Fruit fly (Drosophila melanogaster) whole organism, embryonic: ENCODE data around the gene RfC3.
A peak's percentile ranks its signal among the peaks of the same experiment; 100 is the strongest.

Source experiments
- Atf3 ChIP-seq: fragments of 200-800 bp; sonication (Bioruptor generic); optimal IDR thresholded peaks from 3 replicates; lab custom pipeline; 2016; ENCODE audit warnings: missing biosample characterization, missing genetic modification characterization
- B-H1 ChIP-seq: fragments of 200-800 bp; sonication (Bioruptor generic); IDR thresholded peaks from 3 replicates; pipeline ENCODE4 v1.3.6; 2022; ENCODE audit warnings: missing biosample characterization, missing genetic modification characterization
- CG10431 ChIP-seq: fragments of 200-800 bp; sonication (Bioruptor generic); optimal IDR thresholded peaks from 3 replicates; lab custom pipeline; 2018; ENCODE audit warnings: missing biosample characterization, mild to moderate bottlenecking, missing genetic modification characterization
- CG10565 ChIP-seq: fragments of 200-800 bp; sonication (Bioruptor generic); optimal IDR thresholded peaks from 3 replicates; lab custom pipeline; 2016; ENCODE audit warnings: missing biosample characterization, mild to moderate bottlenecking, missing genetic modification characterization
- CG10979 ChIP-seq: fragments of 200-800 bp; sonication (Bioruptor generic); optimal IDR thresholded peaks from 2 replicates; lab custom pipeline; 2018; ENCODE audit warnings: missing biosample characterization, mild to moderate bottlenecking, missing genetic modification characterization, moderate library complexity
- CG11085 ChIP-seq: fragments of 200-800 bp; sonication (Bioruptor generic); IDR thresholded peaks from 2 replicates; pipeline ENCODE4 v1.3.6; 2022; ENCODE audit warnings: missing biosample characterization, missing genetic modification characterization
- CG12155 ChIP-seq: fragments of 200-800 bp; sonication (Bioruptor generic); optimal IDR thresholded peaks from 3 replicates; lab custom pipeline; 2016; ENCODE audit warnings: missing biosample characterization, missing genetic modification characterization
- CG13296 ChIP-seq: fragments of 200-800 bp; sonication (Bioruptor generic); optimal IDR thresholded peaks from 3 replicates; lab custom pipeline; 2018; ENCODE audit warnings: missing biosample characterization, mild to moderate bottlenecking, missing genetic modification characterization
- CG15011 ChIP-seq: fragments of 200-800 bp; sonication (Bioruptor generic); optimal IDR thresholded peaks from 3 replicates; lab custom pipeline; 2018; ENCODE audit warnings: missing biosample characterization, mild to moderate bottlenecking, missing genetic modification characterization
- CG1603 ChIP-seq: fragments of 200-800 bp; sonication (Bioruptor generic); optimal IDR thresholded peaks from 2 replicates; lab custom pipeline; 2019; ENCODE audit warnings: missing biosample characterization, mild to moderate bottlenecking, missing genetic modification characterization, moderate library complexity
- CG17361 ChIP-seq: fragments of 200-800 bp; sonication (Bioruptor generic); IDR thresholded peaks from 3 replicates; pipeline ENCODE4 v1.3.6; 2022; ENCODE audit warnings: missing biosample characterization, missing genetic modification characterization
- CG18262 ChIP-seq: fragments of 200-800 bp; optimal IDR thresholded peaks from 3 replicates; lab custom pipeline; 2019; ENCODE audit warnings: missing biosample characterization, mild to moderate bottlenecking, missing genetic modification characterization, moderate library complexity
- CG2129 ChIP-seq: fragments of 200-800 bp; sonication (Bioruptor generic); IDR thresholded peaks from 2 replicates; pipeline ENCODE4 v1.3.6; 2022; ENCODE audit warnings: missing biosample characterization, missing genetic modification characterization; ENCODE audit not compliant: partially characterized antibody
- CG31365 ChIP-seq: fragments of 200-800 bp; sonication (Bioruptor generic); optimal IDR thresholded peaks from 2 replicates; lab custom pipeline; 2018; ENCODE audit warnings: missing biosample characterization, mild to moderate bottlenecking, missing genetic modification characterization
- CG31388 ChIP-seq: fragments of 200-800 bp; sonication (Bioruptor generic); optimal IDR thresholded peaks from 2 replicates; lab custom pipeline; 2016; ENCODE audit warnings: missing biosample characterization, missing genetic modification characterization
- CG3163 ChIP-seq: fragments of 200-800 bp; sonication (Bioruptor generic); optimal IDR thresholded peaks from 3 replicates; lab custom pipeline; 2016; ENCODE audit warnings: missing biosample characterization, missing genetic modification characterization
- CG32772 ChIP-seq: fragments of 200-800 bp; sonication (Bioruptor generic); IDR thresholded peaks from 2 replicates; pipeline ENCODE4 v1.3.6; 2022; ENCODE audit warnings: missing biosample characterization, missing genetic modification characterization
- CG33557 ChIP-seq: fragments of 200-800 bp; sonication (Bioruptor generic); optimal IDR thresholded peaks from 2 replicates; lab custom pipeline; 2019; ENCODE audit warnings: missing biosample characterization, mild to moderate bottlenecking, missing genetic modification characterization, moderate library complexity
- CG34422 ChIP-seq: fragments of 200-800 bp; sonication (Bioruptor generic); IDR thresholded peaks from 3 replicates; pipeline ENCODE4 v1.3.6; 2022; ENCODE audit warnings: missing biosample characterization, missing genetic modification characterization
- CG6175 ChIP-seq: fragments of 200-800 bp; sonication (Bioruptor generic); IDR thresholded peaks from 3 replicates; pipeline ENCODE4 v1.3.6; 2022; ENCODE audit warnings: missing biosample characterization, missing genetic modification characterization
- CG6254 ChIP-seq: fragments of 200-800 bp; sonication (Bioruptor generic); optimal IDR thresholded peaks from 3 replicates; lab custom pipeline; 2017; ENCODE audit warnings: mild to moderate bottlenecking, missing biosample characterization, missing genetic modification reagents, missing genetic modification characterization
- CG8359 ChIP-seq: fragments of 200-800 bp; sonication (Bioruptor generic); optimal IDR thresholded peaks from 2 replicates; lab custom pipeline; 2017; ENCODE audit warnings: missing biosample characterization, mild to moderate bottlenecking, missing genetic modification characterization, borderline replicate concordance
- CG9797 ChIP-seq: fragments of 200-800 bp; sonication (Bioruptor generic); optimal IDR thresholded peaks from 3 replicates; lab custom pipeline; 2018; ENCODE audit warnings: missing biosample characterization, mild to moderate bottlenecking, missing genetic modification characterization
- CG9817 ChIP-seq: fragments of 200-800 bp; sonication (Bioruptor generic); optimal IDR thresholded peaks from 2 replicates; lab custom pipeline; 2018; ENCODE audit warnings: missing biosample characterization, mild to moderate bottlenecking, missing genetic modification characterization, moderate library complexity
- CHES-1-like ChIP-seq: fragments of 200-800 bp; sonication (Bioruptor generic); optimal IDR thresholded peaks from 2 replicates; lab custom pipeline; 2016; ENCODE audit warnings: missing biosample characterization, missing genetic modification characterization
- Doc3 ChIP-seq: fragments of 200-800 bp; sonication (Bioruptor generic); IDR thresholded peaks from 3 replicates; pipeline ENCODE4 v1.3.6; 2022; ENCODE audit warnings: missing biosample characterization, missing genetic modification characterization; ENCODE audit not compliant: partially characterized antibody
- Dref ChIP-seq: fragments of 200-800 bp; sonication (Bioruptor generic); IDR thresholded peaks from 2 replicates; pipeline ENCODE4 v1.3.6; 2022; ENCODE audit warnings: missing biosample characterization, missing genetic modification characterization
- Gug ChIP-seq: fragments of 200-800 bp; sonication (Bioruptor generic); IDR thresholded peaks from 4 replicates; pipeline ENCODE4 v1.3.6; 2022; ENCODE audit warnings: missing biosample characterization, missing genetic modification characterization
- Sin3A ChIP-seq: fragments of >200 bp; optimal IDR thresholded peaks from 2 replicates; lab custom pipeline; 2018
- Stat92E ChIP-seq, 3 experiments: fragments of >200 bp in 2 of 3; fragments of 200-800 bp in 1 of 3; sonication (Bioruptor generic) in 1 of 3; optimal IDR thresholded peaks; 2 replicates each; lab custom pipeline; 2017 to 2019; ENCODE audit warnings: missing biosample characterization in 3 of 3, missing genetic modification characterization in 3 of 3, mild to moderate bottlenecking in 1 of 3, moderate library complexity in 1 of 3
- amos ChIP-seq: fragments of 200-800 bp; sonication (Bioruptor generic); IDR thresholded peaks from 2 replicates; pipeline ENCODE4 v1.3.6; 2022; ENCODE audit warnings: missing biosample characterization, missing genetic modification characterization; ENCODE audit not compliant: partially characterized antibody
- chn ChIP-seq: fragments of 200-800 bp; sonication (Bioruptor generic); optimal IDR thresholded peaks from 2 replicates; lab custom pipeline; 2016; ENCODE audit warnings: missing biosample characterization, missing genetic modification characterization
- dm ChIP-seq: fragments of 200-800 bp; sonication (Bioruptor generic); optimal IDR thresholded peaks from 3 replicates; lab custom pipeline; 2016; ENCODE audit warnings: missing biosample characterization, missing genetic modification characterization
- grau ChIP-seq: fragments of 200-800 bp; optimal IDR thresholded peaks from 3 replicates; lab custom pipeline; 2019; ENCODE audit warnings: missing biosample characterization, mild to moderate bottlenecking, missing genetic modification characterization, moderate library complexity
- gsb ChIP-seq: fragments of 200-800 bp; sonication (Bioruptor generic); IDR thresholded peaks from 2 replicates; pipeline ENCODE4 v1.3.6; 2022; ENCODE audit warnings: missing biosample characterization, missing genetic modification characterization
- hbn ChIP-seq: fragments of 200-800 bp; sonication (Bioruptor generic); IDR thresholded peaks from 2 replicates; pipeline ENCODE4 v1.3.6; 2022; ENCODE audit warnings: missing biosample characterization, missing genetic modification characterization; ENCODE audit not compliant: partially characterized antibody
- kah ChIP-seq: fragments of 200-800 bp; sonication (Bioruptor generic); optimal IDR thresholded peaks from 2 replicates; lab custom pipeline; 2018; ENCODE audit warnings: missing biosample characterization, mild to moderate bottlenecking, missing genetic modification characterization
- mirr ChIP-seq: fragments of 200-800 bp; sonication (Bioruptor generic); optimal IDR thresholded peaks from 3 replicates; lab custom pipeline; 2018; ENCODE audit warnings: missing biosample characterization, mild to moderate bottlenecking, missing genetic modification characterization
- mld ChIP-seq: fragments of 200-800 bp; sonication (Bioruptor generic); IDR thresholded peaks from 3 replicates; pipeline ENCODE4 v1.3.6; 2022; ENCODE audit warnings: missing biosample characterization, missing genetic modification characterization; ENCODE audit not compliant: partially characterized antibody
- nerfin-2 ChIP-seq: fragments of 200-800 bp; sonication (Bioruptor generic); IDR thresholded peaks from 2 replicates; pipeline ENCODE4 v1.3.6; 2022; ENCODE audit warnings: missing biosample characterization, missing genetic modification characterization; ENCODE audit not compliant: partially characterized antibody
- onecut ChIP-seq: fragments of 200-800 bp; sonication (Bioruptor generic); IDR thresholded peaks from 2 replicates; pipeline ENCODE4 v1.3.6; 2022; ENCODE audit warnings: missing biosample characterization, missing genetic modification characterization
- p53 ChIP-seq: fragments of 200-800 bp; sonication (Bioruptor generic); optimal IDR thresholded peaks from 2 replicates; lab custom pipeline; 2016; ENCODE audit warnings: missing biosample characterization, missing genetic modification characterization
- pfk ChIP-seq: fragments of 200-800 bp; sonication (Bioruptor generic); optimal IDR thresholded peaks from 2 replicates; lab custom pipeline; 2018; ENCODE audit warnings: missing biosample characterization, mild to moderate bottlenecking, missing genetic modification characterization, moderate library complexity
- phol ChIP-seq: fragments of 200-800 bp; sonication (Bioruptor generic); optimal IDR thresholded peaks from 3 replicates; lab custom pipeline; 2018; ENCODE audit warnings: missing biosample characterization, mild to moderate bottlenecking, missing genetic modification characterization, moderate library complexity
- pzg ChIP-seq: fragments of 200-800 bp; sonication (Bioruptor generic); optimal IDR thresholded peaks from 3 replicates; lab custom pipeline; 2018; ENCODE audit warnings: missing biosample characterization, mild to moderate bottlenecking, missing genetic modification characterization, moderate library complexity
- stwl ChIP-seq: fragments of 200-800 bp; sonication (Bioruptor generic); optimal IDR thresholded peaks from 3 replicates; lab custom pipeline; 2018; ENCODE audit warnings: missing biosample characterization, mild to moderate bottlenecking, missing genetic modification characterization, moderate library complexity
- tll ChIP-seq, 2 experiments: fragments of 200-800 bp in 1 of 2; fragments of >200 bp in 1 of 2; sonication (Bioruptor generic) in 1 of 2; optimal IDR thresholded peaks; 2 replicates each; lab custom pipeline; 2017 to 2019; ENCODE audit warnings: missing biosample characterization in 2 of 2, missing genetic modification characterization in 2 of 2, mild to moderate bottlenecking in 1 of 2, moderate library complexity in 1 of 2
- unc-4 ChIP-seq: fragments of 200-800 bp; sonication (Bioruptor generic); IDR thresholded peaks from 2 replicates; pipeline ENCODE4 v1.3.6; 2022; ENCODE audit warnings: missing biosample characterization, missing genetic modification characterization; ENCODE audit not compliant: partially characterized antibody
- zen ChIP-seq: fragments of 200-800 bp; sonication (Bioruptor generic); optimal IDR thresholded peaks from 3 replicates; lab custom pipeline; 2018; ENCODE audit warnings: missing biosample characterization, mild to moderate bottlenecking, missing genetic modification characterization, moderate library complexity

RfC3 gene

dm6 chr2L:10426534-10427048 lies 7.6 kb downstream of the RfC3 start, which contains the start of the genes SmB and KdelR (continued):
- peak; percentile 83 for TF ChIP-seq phol (tag; lab: Kevin White, UChicago)
- peak; percentile 95 for TF ChIP-seq nerfin-2 (GFP tag; lab: Robert Waterston, UW)
- TF ChIP-seq hbn (GFP tag; lab: Robert Waterston, UW), result peak; percentile 71
- no peak for TF ChIP-seq kah (GFP tag; lab: Kevin White, UChicago)
- TF ChIP-seq CG32772 (GFP tag; lab: Robert Waterston, UW), result no peak; the same call in 1 of the 2 replicates
- TF ChIP-seq chn (GFP tag; lab: Kevin White, UChicago), result no peak
- TF ChIP-seq unc-4 (GFP tag; lab: Robert Waterston, UW), result peak; percentile 83
- TF ChIP-seq CG1603, result peak; percentile 16
- TF ChIP-seq CG33557 (GFP tag; lab: Kevin White, UChicago), result peak; percentile 26
- peak; percentile 57; the same call in 1 of the 3 replicates for TF ChIP-seq Doc3
- TF ChIP-seq Stat92E (GFP tag; optimal IDR thresholded peaks at IDR 0.05; lab: Kevin White, UChicago), result peak in 1 of 3 experiments; percentile 7
- no peak for TF ChIP-seq gsb (GFP tag; lab: Robert Waterston, UW)
- TF ChIP-seq CG10979 (tag; lab: Kevin White, UChicago), result no peak
- peak; percentile 60; the same call in 2 of the 3 replicates for TF ChIP-seq CG17361
- peak; percentile 67; the same call in 1 of the 2 replicates for TF ChIP-seq amos (GFP tag; lab: Robert Waterston, UW)
- peak; percentile 56 for TF ChIP-seq CG9797 (GFP tag; lab: Kevin White, UChicago)
- peak; percentile 51 for TF ChIP-seq pzg (GFP tag; lab: Kevin White, UChicago)
- TF ChIP-seq CG10431 (GFP tag; lab: Kevin White, UChicago), result peak; percentile 20
- no peak for TF ChIP-seq CG8359 (GFP tag; lab: Kevin White, UChicago)
- TF ChIP-seq Dref (GFP tag; lab: Robert Waterston, UW), result peak; percentile 80
- TF ChIP-seq CG31388 (GFP tag; lab: Kevin White, UChicago), result no peak
- peak; percentile 32 for TF ChIP-seq grau (tag; lab: Kevin White, UChicago)
- no peak for TF ChIP-seq CG11085
- peak; percentile 91 for TF ChIP-seq stwl
- TF ChIP-seq CG3163, result no peak
- no peak for TF ChIP-seq CG15011 (GFP tag; lab: Kevin White, UChicago)
- peak; percentile 80 for TF ChIP-seq dm (GFP tag; lab: Kevin White, UChicago)
- TF ChIP-seq mld (GFP tag; lab: Robert Waterston, UW), result peak; percentile 76; the same call in 2 of the 3 replicates
- TF ChIP-seq mirr (GFP tag; lab: Kevin White, UChicago), result no peak
- peak; percentile 25 for TF ChIP-seq pfk
- peak; percentile 26 for TF ChIP-seq CHES-1-like (GFP tag; lab: Kevin White, UChicago)
- no peak for TF ChIP-seq CG6254 (GFP tag; lab: Kevin White, UChicago)
- peak; percentile 52 for TF ChIP-seq CG12155
- TF ChIP-seq B-H1 (GFP tag; lab: Robert Waterston, UW), result no peak
- no peak for TF ChIP-seq tll (GFP tag; optimal IDR thresholded peaks at IDR 0.05; lab: Kevin White, UChicago)
- peak; percentile 49 for TF ChIP-seq CG18262
- TF ChIP-seq onecut (GFP tag; lab: Robert Waterston, UW), result no peak
- TF ChIP-seq CG2129 (GFP tag; lab: Robert Waterston, UW), result peak; percentile 31; the same call in 1 of the 2 replicates
- TF ChIP-seq Atf3, result peak; percentile 31
- no peak for TF ChIP-seq p53 (GFP tag; lab: Kevin White, UChicago)
- no peak for TF ChIP-seq CG10565 (GFP tag; lab: Kevin White, UChicago)
- no peak for TF ChIP-seq CG9817
- no peak for TF ChIP-seq CG6175 (GFP tag; lab: Robert Waterston, UW)
- TF ChIP-seq CG34422 (GFP tag; lab: Robert Waterston, UW), result peak; percentile 58; the same call in 1 of the 3 replicates
- peak; percentile 44 for TF ChIP-seq Sin3A (lab: Kevin White, UChicago)
- no peak for TF ChIP-seq CG31365 (tag; lab: Kevin White, UChicago)
- TF ChIP-seq Gug (GFP tag; lab: Robert Waterston, UW), result no peak
- peak; percentile 11 for TF ChIP-seq zen
- TF ChIP-seq CG13296 (GFP tag; lab: Kevin White, UChicago), result peak; percentile 17
